Worm (Caenorhabditis elegans): ENCODE data around the gene snx-17.

DNA sequence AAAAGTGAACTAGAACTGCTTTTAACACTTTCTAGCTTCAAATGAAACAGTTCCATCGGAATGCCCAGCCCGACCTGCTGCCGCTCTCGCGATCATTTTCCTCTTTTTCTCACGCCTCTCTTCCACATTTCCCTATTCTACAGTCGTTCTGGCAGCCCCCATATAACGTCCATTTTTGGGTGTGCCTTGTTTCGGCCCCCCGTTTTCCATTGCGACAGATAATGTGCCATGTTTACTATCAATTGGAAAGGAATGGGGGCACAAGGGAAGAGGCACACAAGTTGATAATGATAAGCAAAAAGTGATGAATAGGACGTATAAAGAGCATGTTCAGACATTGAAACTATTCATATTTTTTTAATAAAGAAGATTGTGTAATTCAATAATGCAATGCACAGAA is 36.9 kb upstream of the snx-17 start:
- TF ChIP-seq zag-1 (tag; optimal IDR thresholded peaks at IDR 0.05) (no peak), unc-62 (GFP tag; optimal IDR thresholded peaks at IDR 0.05) (no peak)

All from whole organism, L3 larva.